Fruit fly (Drosophila melanogaster) whole organism, wandering third instar larva: ENCODE data around the gene Dad.
A peak's percentile ranks its signal among the peaks of the same experiment; 100 is the strongest.

ENCODE experiments used
- Abd-B ChIP-seq: fragments of >200 bp; optimal IDR thresholded peaks from 2 replicates; lab custom pipeline; 2017; ENCODE audit warnings: missing biosample characterization, missing genetic modification characterization
- CG32264 ChIP-seq: fragments of 200-800 bp; sonication (Bioruptor generic); optimal IDR thresholded peaks from 2 replicates; lab custom pipeline; 2016; ENCODE audit warnings: missing biosample characterization, missing genetic modification characterization
- CG9705 ChIP-seq: fragments of 200-800 bp; sonication (Bioruptor generic); optimal IDR thresholded peaks from 2 replicates; lab custom pipeline; 2018; ENCODE audit warnings: missing biosample characterization, mild to moderate bottlenecking, missing genetic modification characterization
- CrebA ChIP-seq: fragments of 200-800 bp; sonication (Bioruptor generic); optimal IDR thresholded peaks from 2 replicates; lab custom pipeline; 2016; ENCODE audit warnings: missing biosample characterization, mild to moderate bottlenecking, missing genetic modification characterization, borderline replicate concordance
- Dfd ChIP-seq: fragments of >200 bp; optimal IDR thresholded peaks from 2 replicates; lab custom pipeline; 2017; ENCODE audit warnings: missing biosample characterization, missing genetic modification characterization
- Dif ChIP-seq: fragments of 200-275, 200-300 bp; sonication (Bioruptor generic); optimal IDR thresholded peaks from 2 replicates; lab custom pipeline; 2018; ENCODE audit warnings: missing biosample characterization, missing genetic modification characterization; ENCODE audit not compliant: partially characterized antibody
- GATAd ChIP-seq: sonication (Bioruptor generic); optimal IDR thresholded peaks from 2 replicates; lab custom pipeline; 2016; ENCODE audit warnings: missing biosample characterization, missing genetic modification characterization
- HLH106 ChIP-seq: fragments of 200-800 bp; optimal IDR thresholded peaks from 3 replicates; lab custom pipeline; 2019; ENCODE audit warnings: missing biosample characterization, mild to moderate bottlenecking, missing genetic modification characterization, moderate library complexity
- Hnf4 ChIP-seq: fragments of 200-800 bp; sonication (Bioruptor generic); optimal IDR thresholded peaks from 2 replicates; lab custom pipeline; 2016; ENCODE audit warnings: missing biosample characterization, mild to moderate bottlenecking, missing genetic modification characterization
- Hr78 ChIP-seq: fragments of >200 bp; optimal IDR thresholded peaks from 2 replicates; lab custom pipeline; 2017; ENCODE audit warnings: missing biosample characterization, missing genetic modification characterization
- Hr83 ChIP-seq: fragments of 200-300 bp; sonication (Bioruptor generic); optimal IDR thresholded peaks from 2 replicates; lab custom pipeline; 2016; ENCODE audit warnings: missing biosample characterization, mild to moderate bottlenecking, missing genetic modification characterization, moderate library complexity; ENCODE audit not compliant: poor library complexity, severe bottlenecking
- Jra ChIP-seq: sonication (Bioruptor generic); optimal IDR thresholded peaks from 2 replicates; lab custom pipeline; 2016; ENCODE audit warnings: missing biosample characterization, missing genetic modification characterization
- Mio ChIP-seq: sonication (Bioruptor generic); optimal IDR thresholded peaks from 2 replicates; lab custom pipeline; 2016; ENCODE audit warnings: missing biosample characterization, missing genetic modification characterization
- Myc ChIP-seq: fragments of >200 bp; optimal IDR thresholded peaks from 2 replicates; lab custom pipeline; 2017
- N ChIP-seq: fragments of >200 bp; optimal IDR thresholded peaks from 2 replicates; lab custom pipeline; 2018; ENCODE audit warnings: missing biosample characterization, missing external identifiers, missing genetic modification characterization
- OdsH ChIP-seq: fragments of 200-800 bp; sonication (Bioruptor generic); optimal IDR thresholded peaks from 2 replicates; lab custom pipeline; 2016; ENCODE audit warnings: missing biosample characterization, mild to moderate bottlenecking, missing genetic modification characterization
- Rel ChIP-seq, 2 experiments: fragments of 200-800 bp; sonication (Bioruptor generic) in 1 of 2; optimal IDR thresholded peaks; 2 replicates in 1 of 2; 3 replicates in 1 of 2; lab custom pipeline; 2016 to 2019; ENCODE audit warnings: mild to moderate bottlenecking in 2 of 2, missing biosample characterization in 2 of 2, missing genetic modification characterization in 2 of 2, moderate library complexity in 1 of 2
- Sp1 ChIP-seq: fragments of 200-800 bp; sonication (Bioruptor generic); optimal IDR thresholded peaks from 3 replicates; lab custom pipeline; 2019; ENCODE audit warnings: missing biosample characterization, mild to moderate bottlenecking, missing genetic modification characterization, moderate library complexity
- Vsx2 ChIP-seq: fragments of 200-300, 225-300 bp; sonication (Bioruptor generic); optimal IDR thresholded peaks from 2 replicates; lab custom pipeline; 2018; ENCODE audit warnings: missing biosample characterization, missing genetic modification characterization; ENCODE audit not compliant: partially characterized antibody
- br ChIP-seq: fragments of 200-800 bp; sonication (Bioruptor generic); optimal IDR thresholded peaks from 2 replicates; lab custom pipeline; 2016; ENCODE audit warnings: missing biosample characterization, missing genetic modification characterization
- brk ChIP-seq: fragments of 200-800 bp; sonication (Bioruptor generic); optimal IDR thresholded peaks from 2 replicates; lab custom pipeline; 2016; ENCODE audit warnings: missing biosample characterization, mild to moderate bottlenecking, missing genetic modification characterization
- dl ChIP-seq, 2 experiments: fragments of 175-275, 200-275 bp in 1 of 2; fragments of 200-275 bp in 1 of 2; sonication (Bioruptor generic); optimal IDR thresholded peaks; lab custom pipeline; 2018; ENCODE audit warnings: mild to moderate bottlenecking in 2 of 2, missing biosample characterization in 2 of 2, missing genetic modification characterization in 2 of 2, moderate library complexity in 2 of 2; ENCODE audit not compliant: partially characterized antibody in 2 of 2, insufficient read depth in 1 of 2
- dmrt93B ChIP-seq: fragments of 200-800 bp; sonication (Bioruptor generic); optimal IDR thresholded peaks from 2 replicates; lab custom pipeline; 2018; ENCODE audit warnings: missing biosample characterization, mild to moderate bottlenecking, missing genetic modification characterization
- dsf ChIP-seq: sonication (Bioruptor generic); optimal IDR thresholded peaks from 2 replicates; lab custom pipeline; 2016; ENCODE audit warnings: missing biosample characterization, missing genetic modification characterization, borderline replicate concordance
- ey ChIP-seq: fragments of 200-800 bp; sonication (Bioruptor generic); optimal IDR thresholded peaks from 2 replicates; lab custom pipeline; 2016; ENCODE audit warnings: missing biosample characterization, missing genetic modification characterization
- foxo ChIP-seq, 2 experiments: fragments of 200-800 bp; sonication (Bioruptor generic); optimal IDR thresholded peaks; 2 replicates in 1 of 2; 3 replicates in 1 of 2; lab custom pipeline; 2016 to 2017; ENCODE audit warnings: missing biosample characterization in 2 of 2, missing genetic modification characterization in 2 of 2
- fru ChIP-seq: fragments of 200-800 bp; sonication (Bioruptor generic); optimal IDR thresholded peaks from 3 replicates; lab custom pipeline; 2016; ENCODE audit warnings: missing biosample characterization, mild to moderate bottlenecking, missing genetic modification characterization
- h ChIP-seq: fragments of 200-800 bp; sonication (Bioruptor generic); optimal IDR thresholded peaks from 3 replicates; lab custom pipeline; 2016; ENCODE audit warnings: missing biosample characterization, mild to moderate bottlenecking, missing genetic modification characterization
- jim ChIP-seq: fragments of 175-275, 200-325 bp; sonication (Bioruptor generic); optimal IDR thresholded peaks from 2 replicates; lab custom pipeline; 2016; ENCODE audit warnings: missing biosample characterization, mild to moderate bottlenecking, missing genetic modification characterization
- lola ChIP-seq: fragments of >200 bp; optimal IDR thresholded peaks from 2 replicates; lab custom pipeline; 2017; ENCODE audit warnings: missing biosample characterization, missing genetic modification characterization
- pan ChIP-seq: fragments of >200 bp; optimal IDR thresholded peaks from 2 replicates; lab custom pipeline; 2017
- psq ChIP-seq: fragments of 200-800 bp; sonication (Bioruptor generic); optimal IDR thresholded peaks from 3 replicates; lab custom pipeline; 2017; ENCODE audit warnings: missing biosample characterization, mild to moderate bottlenecking, missing genetic modification characterization, moderate library complexity
- rgr ChIP-seq: fragments of 200-800 bp; sonication (Bioruptor generic); optimal IDR thresholded peaks from 3 replicates; lab custom pipeline; 2016; ENCODE audit warnings: missing biosample characterization, mild to moderate bottlenecking, missing genetic modification characterization
- sage ChIP-seq: fragments of 200-800 bp; sonication (Bioruptor generic); optimal IDR thresholded peaks from 2 replicates; lab custom pipeline; 2016; ENCODE audit warnings: missing biosample characterization, mild to moderate bottlenecking, missing genetic modification characterization
- sv ChIP-seq: fragments of 200-800 bp; sonication (Bioruptor generic); optimal IDR thresholded peaks from 3 replicates; lab custom pipeline; 2016; ENCODE audit warnings: missing biosample characterization, missing genetic modification characterization
- tai ChIP-seq: sonication (Bioruptor generic); optimal IDR thresholded peaks from 2 replicates; lab custom pipeline; 2016; ENCODE audit warnings: missing biosample characterization, missing genetic modification characterization
- usp ChIP-seq: fragments of >200 bp; optimal IDR thresholded peaks from 2 replicates; lab custom pipeline; 2017; ENCODE audit warnings: missing biosample characterization, missing genetic modification characterization
- woc ChIP-seq: sonication (Bioruptor generic); optimal IDR thresholded peaks from 2 replicates; lab custom pipeline; 2016; ENCODE audit warnings: missing biosample characterization, mild to moderate bottlenecking, missing genetic modification characterization

Dad gene

DNA sequence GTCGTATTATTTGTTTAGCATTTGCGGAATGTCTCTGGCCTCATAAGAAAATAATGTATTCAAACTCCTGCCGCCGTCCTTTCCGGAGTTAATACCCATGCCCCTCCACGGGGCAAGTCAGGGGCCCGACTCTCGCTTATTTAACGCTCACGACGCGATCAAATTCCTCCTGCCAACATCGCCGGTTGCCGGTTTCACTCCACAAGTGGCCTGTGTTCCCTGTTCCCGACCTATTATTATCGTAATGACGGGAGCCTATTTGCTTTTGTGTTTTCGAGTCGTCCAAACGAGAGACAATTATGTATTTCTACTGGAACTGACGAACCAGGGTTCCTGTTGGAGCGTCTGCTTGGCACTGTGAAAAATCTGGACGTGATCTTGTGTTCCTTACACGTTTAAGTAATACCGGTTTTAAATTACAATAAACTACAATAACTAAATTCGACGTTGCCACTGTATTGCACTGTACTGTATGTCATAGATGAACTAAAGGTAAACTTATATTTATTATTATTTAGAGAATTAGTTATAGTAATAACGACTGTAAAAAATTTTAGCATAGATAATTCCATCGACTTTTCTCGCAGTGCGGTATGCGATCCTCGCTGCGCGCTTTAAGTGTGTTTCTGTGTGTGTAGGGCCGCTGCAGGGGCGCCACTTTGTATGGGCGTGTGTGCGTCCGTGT lies 1.2 kb upstream of the Dad start:
- TF ChIP-seq GATAd (GFP tag; lab: Kevin White, UChicago) (no peak), jim (GFP tag; lab: Kevin White, UChicago) (no peak), Myc (lab: Kevin White, UChicago) (no peak), Abd-B (GFP tag; lab: Kevin White, UChicago) (no peak), Mio (no peak), woc (GFP tag; lab: Kevin White, UChicago) (peak; percentile 78), pan (lab: Kevin White, UChicago) (no peak), OdsH (peak; percentile 79), br (GFP tag; lab: Kevin White, UChicago) (peak; percentile 71), sage (peak; percentile 59), lola (no peak), rgr (GFP tag; lab: Kevin White, UChicago) (peak; percentile 66), h (GFP tag; lab: Kevin White, UChicago) (peak; percentile 84), Sp1 (peak; percentile 80), dl (GFP tag; optimal IDR thresholded peaks at IDR 0.05; lab: Kevin White, UChicago; ENCODE audit: insufficient read depth in 1 of 2, partially characterized antibody in 2 of 2) (no peak), dsf (no peak), CG9705 (GFP tag; lab: Kevin White, UChicago) (peak; percentile 74), Hr78 (GFP tag; lab: Kevin White, UChicago) (no peak), CrebA (GFP tag; lab: Kevin White, UChicago) (no peak), sv (GFP tag; lab: Kevin White, UChicago) (peak; percentile 33), tai (GFP tag; lab: Kevin White, UChicago) (peak; percentile 34), Jra (GFP tag; lab: Kevin White, UChicago) (no peak), dmrt93B (GFP tag; lab: Kevin White, UChicago) (peak; percentile 61), psq (GFP tag; lab: Kevin White, UChicago) (peak; percentile 62), fru (peak; percentile 71), Hnf4 (GFP tag; lab: Kevin White, UChicago) (peak; percentile 59), Vsx2 (GFP tag; lab: Kevin White, UChicago) (no peak), brk (GFP tag; lab: Kevin White, UChicago) (peak; percentile 69), N (no peak), Rel (GFP tag; optimal IDR thresholded peaks at IDR 0.05; lab: Kevin White, UChicago) (peak; percentile 34), Rel (tag; optimal IDR thresholded peaks at IDR 0.05; lab: Kevin White, UChicago) (peak; percentile 39), usp (GFP tag; lab: Kevin White, UChicago) (no peak), CG32264 (GFP tag; lab: Kevin White, UChicago) (peak; percentile 46), Hr83 (GFP tag; lab: Kevin White, UChicago) (no peak), HLH106 (tag; lab: Kevin White, UChicago) (peak; percentile 88), foxo (GFP tag; optimal IDR thresholded peaks at IDR 0.05; lab: Kevin White, UChicago) (peak in 1 of 2 experiments; percentile 63), Dfd (GFP tag; lab: Kevin White, UChicago) (no peak), Dif (GFP tag; lab: Kevin White, UChicago) (no peak), ey (GFP tag; lab: Kevin White, UChicago) (peak; percentile 72)

DNA sequence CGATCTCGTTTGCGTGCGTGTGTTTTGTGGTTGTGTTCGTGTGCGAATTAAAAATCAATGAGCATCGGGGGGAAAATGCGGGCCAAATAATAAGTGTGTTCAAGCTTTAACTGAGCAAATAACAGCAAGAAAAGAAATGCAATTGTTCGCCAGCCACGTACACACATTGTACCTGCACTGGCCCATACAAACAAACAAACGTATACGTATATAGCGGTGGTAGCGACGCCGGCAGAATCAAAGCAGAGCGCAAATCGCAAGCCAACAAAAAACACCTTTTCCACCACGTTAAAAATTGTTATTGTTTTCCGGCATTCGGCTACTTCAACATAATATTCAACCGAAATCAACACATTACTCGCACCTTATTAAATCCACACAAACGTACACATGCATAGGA lies 721 bp downstream of the Dad start:
- no peak for TF ChIP-seq Abd-B (GFP tag; lab: Kevin White, UChicago)
- no peak for TF ChIP-seq dmrt93B (GFP tag; lab: Kevin White, UChicago)
- TF ChIP-seq CG9705 (GFP tag; lab: Kevin White, UChicago) = no peak
- no peak for TF ChIP-seq Dfd (GFP tag; lab: Kevin White, UChicago)
